Fruit fly (Drosophila melanogaster): Measurements from ENCODE around the gene Gr97a.

DNA sequence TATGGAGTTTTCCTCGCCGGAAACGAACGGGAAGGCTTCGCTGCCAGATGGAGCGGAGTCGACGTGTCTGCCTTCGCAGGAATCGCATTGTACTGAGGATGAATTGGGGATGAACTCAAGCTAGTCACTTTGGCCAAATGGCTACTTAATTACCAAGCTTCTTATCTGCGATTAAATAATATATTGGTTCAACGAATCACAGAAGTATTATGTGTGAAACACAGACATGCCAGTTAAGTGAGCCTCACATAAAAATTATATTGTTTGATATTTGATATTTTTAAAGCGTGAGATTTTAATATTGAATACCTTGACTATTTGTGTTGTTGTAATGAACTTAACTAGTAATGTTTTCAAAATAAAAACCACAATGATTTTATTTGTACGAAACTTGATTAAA lies at the start of gene Gr97a:
- TF ChIP-seq pad (GFP tag; optimal IDR thresholded peaks at IDR 0.05) (no peak), CG12768 (GFP tag; optimal IDR thresholded peaks at IDR 0.05) (no peak), cic (GFP tag; optimal IDR thresholded peaks at IDR 0.05) (no peak), CG33017 (tag; optimal IDR thresholded peaks at IDR 0.05) (no peak), tj (GFP tag; optimal IDR thresholded peaks at IDR 0.05) (no peak), Clk (GFP tag; optimal IDR thresholded peaks at IDR 0.05) (no peak)
